Fruit fly (Drosophila melanogaster): ENCODE results near the gene cpo.

The cpo gene

DNA sequence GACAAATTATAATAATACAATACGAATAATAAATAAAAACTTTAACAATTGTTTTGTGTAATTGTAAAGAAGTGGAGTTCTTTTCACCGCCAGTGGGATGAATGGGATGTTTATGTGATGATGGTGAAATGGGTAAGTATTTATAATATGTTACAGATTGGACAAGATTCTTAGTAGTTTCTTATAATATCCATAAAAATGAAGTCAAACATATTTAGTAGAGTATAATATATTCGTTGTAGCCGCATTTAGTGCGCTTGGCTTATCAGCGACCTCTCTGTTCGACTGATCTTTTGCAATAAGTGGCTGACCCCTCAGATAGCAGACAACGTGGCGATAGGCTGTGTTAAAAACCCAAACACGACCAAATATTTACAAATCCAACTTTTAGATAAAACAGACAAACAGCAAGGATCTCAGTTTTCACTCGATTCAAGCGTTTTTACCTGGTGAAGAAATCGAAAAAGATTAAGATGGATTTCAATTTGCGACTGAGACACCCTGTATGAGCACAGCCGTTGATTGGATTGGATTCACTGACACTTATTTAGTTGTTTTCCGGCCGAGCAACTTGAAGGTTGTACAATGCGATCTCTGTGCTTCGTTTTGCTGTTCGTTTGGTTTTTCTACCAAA lies 99.3 kb downstream of the cpo start, which contains the start of gene DNaseII (continued):
- no peak for TF ChIP-seq Dek (tag; optimal IDR thresholded peaks at IDR 0.05)
- TF ChIP-seq cato (GFP tag; optimal IDR thresholded peaks at IDR 0.05; ENCODE audit: borderline replicate concordance) = no peak
- no peak for TF ChIP-seq gfzf (GFP tag; optimal IDR thresholded peaks at IDR 0.05)
- peak; percentile 70; the same call in 2 of the 3 replicates for TF ChIP-seq zfh1 (GFP tag; IDR thresholded peaks at IDR 0.05)
- peak; percentile 61 for TF ChIP-seq CG2678 (tag; optimal IDR thresholded peaks at IDR 0.05)
- TF ChIP-seq CG1233 (GFP tag; optimal IDR thresholded peaks at IDR 0.05) = peak; percentile 46
- no peak for TF ChIP-seq CG1529 (GFP tag; optimal IDR thresholded peaks at IDR 0.05)
- no peak for TF ChIP-seq CkIIα-i1 (GFP tag; IDR thresholded peaks at IDR 0.05)
- no peak for TF ChIP-seq br (optimal IDR thresholded peaks at IDR 0.05)
- TF ChIP-seq CG34376 (GFP tag; optimal IDR thresholded peaks at IDR 0.05) = peak; percentile 24
- TF ChIP-seq salm (tag; optimal IDR thresholded peaks at IDR 0.05) = no peak
- peak; percentile 22 to 27 for TF ChIP-seq dpn (GFP tag; optimal IDR thresholded peaks at IDR 0.05)
- TF ChIP-seq tup (GFP tag; optimal IDR thresholded peaks at IDR 0.05) = no peak
- TF ChIP-seq CG6272 (GFP tag; IDR thresholded peaks at IDR 0.05) = no peak
- TF ChIP-seq CG8281 (tag; optimal IDR thresholded peaks at IDR 0.05) = no peak
- no peak for TF ChIP-seq Hr3 (GFP tag; optimal IDR thresholded peaks at IDR 0.05)
- no peak for TF ChIP-seq repo (GFP tag; optimal IDR thresholded peaks at IDR 0.05)
- TF ChIP-seq pzg (GFP tag; optimal IDR thresholded peaks at IDR 0.05) = no peak
- TF ChIP-seq CG1647 (GFP tag; optimal IDR thresholded peaks at IDR 0.05) = peak; percentile 12
- no peak; the same call in 2 of the 3 replicates for TF ChIP-seq CG11456 (GFP tag; IDR thresholded peaks at IDR 0.05)
- no peak for TF ChIP-seq wek (GFP tag; optimal IDR thresholded peaks at IDR 0.05)
- no peak for TF ChIP-seq CG1024 (GFP tag; IDR thresholded peaks at IDR 0.05)
- no peak for TF ChIP-seq E2f1 (GFP tag; IDR thresholded peaks at IDR 0.05)
- no peak for TF ChIP-seq psq (GFP tag; optimal IDR thresholded peaks at IDR 0.05)
- peak; percentile 44 for TF ChIP-seq CG2712 (tag; optimal IDR thresholded peaks at IDR 0.05)
- TF ChIP-seq CG15696 (tag; optimal IDR thresholded peaks at IDR 0.05) = peak; percentile 42
- TF ChIP-seq CG12942 (GFP tag; optimal IDR thresholded peaks at IDR 0.05) = no peak
- TF ChIP-seq CG15011 (GFP tag; optimal IDR thresholded peaks at IDR 0.05) = peak; percentile 7
- no peak for TF ChIP-seq Neu2 (GFP tag; optimal IDR thresholded peaks at IDR 0.05; ENCODE audit: borderline replicate concordance)
- TF ChIP-seq CG12769 (tag; optimal IDR thresholded peaks at IDR 0.05) = no peak
- TF ChIP-seq crp (GFP tag; optimal IDR thresholded peaks at IDR 0.05) = no peak
- TF ChIP-seq Oli (tag; optimal IDR thresholded peaks at IDR 0.05) = peak; percentile 3
- peak in 1 of 2 experiments; percentile 48 for TF ChIP-seq tll (GFP tag; optimal IDR thresholded peaks at IDR 0.05)

DNA sequence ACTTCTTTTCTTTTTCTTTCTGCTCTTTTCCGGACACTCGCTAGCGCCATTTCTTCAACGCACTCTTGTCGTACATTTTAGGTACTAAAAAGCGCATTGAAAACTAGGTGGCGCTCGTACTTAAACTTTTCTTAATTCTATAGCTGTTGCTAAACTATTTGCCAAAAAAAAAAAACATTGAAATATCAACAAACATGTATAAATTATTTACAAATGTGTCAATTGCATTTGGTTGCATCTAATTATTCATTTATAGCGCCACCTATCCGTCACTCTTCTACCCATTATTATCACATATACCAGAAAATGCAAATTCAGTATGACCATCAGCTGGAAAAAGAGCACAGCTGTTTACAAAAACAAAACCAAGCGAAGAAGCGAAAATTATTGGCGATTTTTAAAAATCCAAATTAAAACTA lies 101.6 kb downstream of the cpo start, which contains the start of gene CG7785:
Gene CG7785 (plus strand): TSS at position 340 of the 419 bp plus-strand sequence.
- TF ChIP-seq grau (tag; optimal IDR thresholded peaks at IDR 0.05) (peak; percentile 53), CG8089 (GFP tag; optimal IDR thresholded peaks at IDR 0.05) (peak; percentile 63), psq (GFP tag; optimal IDR thresholded peaks at IDR 0.05) (peak; percentile 8), slbo (GFP tag; IDR thresholded peaks at IDR 0.05) (no peak; the same call in none of the 2 replicates), Oaz (GFP tag; IDR thresholded peaks at IDR 0.05) (no peak), hb (GFP tag; IDR thresholded peaks at IDR 0.05; ENCODE audit: partially characterized antibody) (no peak), Stat92E (GFP tag; optimal IDR thresholded peaks at IDR 0.05) (peak in 1 of 3 experiments; percentile 46), nau (GFP tag; optimal IDR thresholded peaks at IDR 0.05) (no peak), YL-1 (GFP tag; optimal IDR thresholded peaks at IDR 0.05) (peak; percentile 54), hth (optimal IDR thresholded peaks at IDR 0.05) (no peak), CG7839 (tag; optimal IDR thresholded peaks at IDR 0.05) (peak; percentile 75), pfk (GFP tag; optimal IDR thresholded peaks at IDR 0.05) (no peak), CG2116 (GFP tag; optimal IDR thresholded peaks at IDR 0.05) (peak; percentile 54), CG4360 (GFP tag; IDR thresholded peaks at IDR 0.05) (peak; percentile 70), bab2 (GFP tag; optimal IDR thresholded peaks at IDR 0.05) (peak; percentile 22), Dbx (GFP tag; IDR thresholded peaks at IDR 0.05) (no peak), CG17361 (GFP tag; IDR thresholded peaks at IDR 0.05) (peak; percentile 83), Nf-YC (tag; optimal IDR thresholded peaks at IDR 0.05) (no peak), CG3847 (GFP tag; IDR thresholded peaks at IDR 0.05) (peak; percentile 39; the same call in 1 of the 2 replicates)

All from whole organism, embryonic.